Worm (Caenorhabditis elegans) whole organism, L1 larva: ENCODE measurements around the gene hxk-3.
A peak's percentile ranks its signal among the peaks of the same experiment; 100 is the strongest.

Experiments used
- C04F5.9 ChIP-seq: sonication (generic microtip); optimal IDR thresholded peaks from 2 replicates; lab custom pipeline; 2016; ENCODE audit warnings: missing genetic modification characterization, missing compliant biosample characterization
- F16B12.6 ChIP-seq: fragments of 150-350 bp; optimal IDR thresholded peaks from 2 replicates; lab custom pipeline; 2014; ENCODE audit warnings: missing biosample characterization, missing genetic modification characterization
- aha-1 ChIP-seq: fragments of 150-350 bp; optimal IDR thresholded peaks from 2 replicates; lab custom pipeline; 2014; ENCODE audit warnings: missing biosample characterization, missing genetic modification characterization
- aly-2 ChIP-seq: fragments of 150-350 bp; optimal IDR thresholded peaks from 2 replicates; lab custom pipeline; 2014; ENCODE audit warnings: missing biosample characterization, missing genetic modification characterization
- blmp-1 ChIP-seq: fragments of 150-350 bp; optimal IDR thresholded peaks from 2 replicates; lab custom pipeline; 2014; ENCODE audit warnings: missing biosample characterization, missing genetic modification characterization
- ceh-63 ChIP-seq: fragments of 200-800 bp; sonication (Bioruptor generic); optimal IDR thresholded peaks from 2 replicates; lab custom pipeline; 2018; ENCODE audit warnings: mild to moderate bottlenecking, missing genetic modification characterization, missing compliant biosample characterization
- ceh-8 ChIP-seq: fragments of 200-800 bp; sonication (Bioruptor generic); optimal IDR thresholded peaks from 2 replicates; lab custom pipeline; 2018; ENCODE audit warnings: mild to moderate bottlenecking, missing genetic modification characterization, moderate library complexity, missing compliant biosample characterization
- ceh-82 ChIP-seq, 3 experiments: fragments of 150-350 bp in 1 of 3; sonication (generic microtip) in 2 of 3; optimal IDR thresholded peaks; 2 replicates each; lab custom pipeline; 2014 to 2017; ENCODE audit warnings: missing biosample characterization in 3 of 3, missing genetic modification characterization in 3 of 3
- ceh-90 ChIP-seq: sonication (generic microtip); optimal IDR thresholded peaks from 2 replicates; lab custom pipeline; 2016; ENCODE audit warnings: missing genetic modification characterization, missing compliant biosample characterization
- ces-1 ChIP-seq: fragments of 150-350 bp; optimal IDR thresholded peaks from 2 replicates; lab custom pipeline; 2014; ENCODE audit warnings: missing biosample characterization, missing genetic modification reagents, missing genetic modification characterization
- dsc-1 ChIP-seq: sonication (generic microtip); optimal IDR thresholded peaks from 2 replicates; lab custom pipeline; 2016; ENCODE audit warnings: mild to moderate bottlenecking, missing genetic modification characterization, missing compliant biosample characterization
- efl-1 ChIP-seq, 4 experiments: fragments of 150-350 bp; optimal IDR thresholded peaks in 3 of 4; peaks in 1 of 4; 1 replicate in 1 of 4; 2 replicates in 3 of 4; lab custom pipeline; 2014; ENCODE audit warnings: missing biosample characterization in 2 of 4, missing genetic modification characterization in 2 of 4, missing genetic modification reagents in 2 of 4
- elt-3 ChIP-seq, 6 experiments: fragments of 150-350 bp in 1 of 6; sonication (generic microtip); optimal IDR thresholded peaks; 2 replicates each; lab custom pipeline; 2017 to 2018; ENCODE audit warnings: missing biosample characterization in 6 of 6, missing genetic modification characterization in 6 of 6, inconsistent platforms in 1 of 6
- fkh-4 ChIP-seq: sonication (generic microtip); optimal IDR thresholded peaks from 2 replicates; lab custom pipeline; 2016; ENCODE audit warnings: missing compliant biosample characterization, missing genetic modification characterization, borderline replicate concordance
- fos-1 ChIP-seq: fragments of 150-350 bp; optimal IDR thresholded peaks from 2 replicates; lab custom pipeline; 2014; ENCODE audit warnings: missing biosample characterization, missing genetic modification characterization
- grh-1 ChIP-seq: fragments of 200-800 bp; sonication (Bioruptor generic); IDR thresholded peaks from 2 replicates; pipeline ENCODE4 v1.3.6; 2022; ENCODE audit warnings: missing genetic modification reagents, missing genetic modification characterization, missing compliant biosample characterization
- hlh-17 ChIP-seq: fragments of 200-800 bp; sonication (Bioruptor generic); optimal IDR thresholded peaks from 2 replicates; lab custom pipeline; 2018; ENCODE audit warnings: missing genetic modification characterization, mild to moderate bottlenecking, missing compliant biosample characterization, moderate library complexity, borderline replicate concordance
- hlh-4 ChIP-seq: sonication (generic microtip); optimal IDR thresholded peaks from 2 replicates; lab custom pipeline; 2016; ENCODE audit warnings: mild to moderate bottlenecking, missing genetic modification characterization, missing compliant biosample characterization
- jun-1 ChIP-seq: fragments of 150-350 bp; optimal IDR thresholded peaks from 2 replicates; lab custom pipeline; 2014; ENCODE audit warnings: missing biosample characterization, missing genetic modification reagents, missing genetic modification characterization
- lin-14 ChIP-seq: fragments of 200-800 bp; sonication (Bioruptor generic); optimal IDR thresholded peaks from 2 replicates; lab custom pipeline; 2018; ENCODE audit warnings: mild to moderate bottlenecking, missing genetic modification characterization, moderate library complexity, missing compliant biosample characterization
- lir-3 ChIP-seq: sonication (generic microtip); optimal IDR thresholded peaks from 2 replicates; lab custom pipeline; 2016; ENCODE audit warnings: mild to moderate bottlenecking, missing genetic modification characterization, moderate library complexity, missing compliant biosample characterization; ENCODE audit not compliant: poor library complexity
- lsy-2 ChIP-seq, 2 experiments: fragments of 150-350 bp; optimal IDR thresholded peaks; 2 replicates each; lab custom pipeline; 2014; ENCODE audit warnings: missing biosample characterization in 2 of 2, missing genetic modification characterization in 2 of 2
- mep-1 ChIP-seq: fragments of 150-350 bp; optimal IDR thresholded peaks from 2 replicates; lab custom pipeline; 2014; ENCODE audit warnings: missing biosample characterization, missing genetic modification characterization
- nhr-11 ChIP-seq: fragments of 150-350 bp; optimal IDR thresholded peaks from 2 replicates; lab custom pipeline; 2014; ENCODE audit warnings: missing biosample characterization, missing genetic modification characterization
- nhr-19 ChIP-seq: fragments of 200-800 bp; sonication (Bioruptor generic); conservative IDR thresholded peaks from 2 replicates; pipeline ENCODE4 v1.3.6; 2022; ENCODE audit warnings: missing genetic modification characterization, missing compliant biosample characterization
- nhr-20 ChIP-seq: sonication (generic microtip); optimal IDR thresholded peaks from 2 replicates; lab custom pipeline; 2016; ENCODE audit warnings: mild to moderate bottlenecking, missing genetic modification characterization, missing compliant biosample characterization
- nhr-47 ChIP-seq: sonication (generic microtip); optimal IDR thresholded peaks from 2 replicates; lab custom pipeline; 2016; ENCODE audit warnings: mild to moderate bottlenecking, missing genetic modification characterization, moderate library complexity, missing compliant biosample characterization
- nhr-77 ChIP-seq: fragments of 150-350 bp; optimal IDR thresholded peaks from 2 replicates; lab custom pipeline; 2014; ENCODE audit warnings: missing biosample characterization, missing genetic modification characterization
- nhr-85 ChIP-seq: sonication (generic microtip); peaks from one replicate; lab custom pipeline; 2016; ENCODE audit warnings: missing genetic modification characterization, inconsistent platforms, missing compliant biosample characterization
- pag-3 ChIP-seq: sonication (generic microtip); optimal IDR thresholded peaks from 2 replicates; lab custom pipeline; 2017; ENCODE audit warnings: missing genetic modification characterization, mild to moderate bottlenecking, missing compliant biosample characterization, antibody characterized with exemption, borderline replicate concordance; ENCODE audit not compliant: insufficient read depth
- pqm-1 ChIP-seq: sonication (generic microtip); optimal IDR thresholded peaks from 3 replicates; lab custom pipeline; 2017; ENCODE audit warnings: missing biosample characterization, missing genetic modification characterization
- rnt-1 ChIP-seq: sonication (generic microtip); optimal IDR thresholded peaks from 2 replicates; lab custom pipeline; 2016; ENCODE audit warnings: mild to moderate bottlenecking, missing genetic modification characterization, moderate library complexity, missing compliant biosample characterization
- snpc-4 ChIP-seq: fragments of 150-350 bp; optimal IDR thresholded peaks from 2 replicates; lab custom pipeline; 2014; ENCODE audit warnings: missing biosample characterization, missing genetic modification characterization
- snu-23 ChIP-seq: sonication (generic microtip); optimal IDR thresholded peaks from 2 replicates; lab custom pipeline; 2016; ENCODE audit warnings: missing genetic modification characterization, missing compliant biosample characterization
- sox-4 ChIP-seq: sonication (generic microtip); optimal IDR thresholded peaks from 2 replicates; lab custom pipeline; 2016; ENCODE audit warnings: missing genetic modification characterization, missing compliant biosample characterization
- sptf-1 ChIP-seq: fragments of 150-350 bp; optimal IDR thresholded peaks from 2 replicates; lab custom pipeline; 2014; ENCODE audit warnings: missing biosample characterization, missing genetic modification characterization
- sup-37 ChIP-seq: fragments of 200-800 bp; sonication (Bioruptor generic); optimal IDR thresholded peaks from 2 replicates; lab custom pipeline; 2018; ENCODE audit warnings: mild to moderate bottlenecking, missing genetic modification characterization, missing compliant biosample characterization
- swsn-7 ChIP-seq: sonication (generic microtip); optimal IDR thresholded peaks from 2 replicates; lab custom pipeline; 2016; ENCODE audit warnings: missing genetic modification characterization, missing compliant biosample characterization
- tbx-2 ChIP-seq: sonication (generic microtip); optimal IDR thresholded peaks from 2 replicates; lab custom pipeline; 2016; ENCODE audit warnings: missing genetic modification characterization, missing compliant biosample characterization
- tlp-1 ChIP-seq: fragments of 150-350 bp; optimal IDR thresholded peaks from 2 replicates; lab custom pipeline; 2014; ENCODE audit warnings: missing biosample characterization, missing genetic modification characterization
- unc-62 ChIP-seq: fragments of 150-350 bp; optimal IDR thresholded peaks from 2 replicates; lab custom pipeline; 2014; ENCODE audit warnings: missing biosample characterization, missing genetic modification reagents, missing genetic modification characterization
- unc-86 ChIP-seq: sonication (generic microtip); optimal IDR thresholded peaks from 2 replicates; lab custom pipeline; 2016; ENCODE audit warnings: missing genetic modification characterization, missing compliant biosample characterization
- xbp-1 ChIP-seq: sonication (generic microtip); optimal IDR thresholded peaks from 2 replicates; lab custom pipeline; 2016; ENCODE audit warnings: missing genetic modification characterization, missing compliant biosample characterization
- zag-1 ChIP-seq: fragments of 150-350 bp; optimal IDR thresholded peaks from 2 replicates; lab custom pipeline; 2014; ENCODE audit warnings: missing biosample characterization, missing genetic modification characterization
- ztf-4 ChIP-seq: fragments of 150-350 bp; optimal IDR thresholded peaks from 2 replicates; lab custom pipeline; 2014; ENCODE audit warnings: missing biosample characterization, missing genetic modification characterization

The hxk-3 gene

DNA sequence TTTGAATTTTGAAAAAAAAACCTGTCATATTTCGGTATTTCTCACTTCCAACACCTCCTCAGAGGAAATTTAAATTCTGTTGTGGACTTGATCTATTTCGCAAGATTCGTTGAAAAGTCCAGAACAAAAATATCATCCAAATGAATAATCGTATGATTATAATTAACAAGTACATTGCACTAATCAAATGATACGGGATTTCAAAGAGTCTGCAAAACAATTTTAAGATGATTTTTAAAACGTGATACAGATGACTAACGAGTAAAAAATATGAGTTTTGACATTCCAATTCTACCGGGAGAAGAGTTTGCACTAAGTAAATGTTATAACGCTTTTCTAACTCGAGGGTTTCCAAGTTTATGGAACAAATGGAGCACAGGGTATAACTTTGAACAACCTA is 24.9 kb downstream of the hxk-3 start:
- TF ChIP-seq efl-1 (optimal IDR thresholded peaks at IDR 0.05; lab: Kevin White, UChicago): no peak
- peak in 1 of 2 experiments; percentile 87 for TF ChIP-seq efl-1 (GFP tag; optimal IDR thresholded peaks at IDR 0.05 in 1 of 2; lab: Kevin White, UChicago)
- no peak for TF ChIP-seq snu-23 (GFP tag; lab: Kevin White, UChicago)
- no peak for TF ChIP-seq ceh-63 (GFP tag; lab: Kevin White, UChicago)
- TF ChIP-seq unc-62 (GFP tag; lab: Kevin White, UChicago): no peak
- TF ChIP-seq ceh-8: peak; percentile 71

ce11 chrIV:1523418-1523817 is 26.0 kb downstream of the hxk-3 start, which contains the start of gene K03H6.1:
TSS of gene K03H6.1 (plus strand) at chrIV:1523718.
- TF ChIP-seq unc-86 (tag; lab: Kevin White, UChicago): no peak
- TF ChIP-seq hlh-4 (tag; lab: Kevin White, UChicago): no peak
- no peak for TF ChIP-seq pqm-1 (tag; lab: Kevin White, UChicago)
- TF ChIP-seq swsn-7: no peak
- TF ChIP-seq unc-62 (GFP tag; lab: Kevin White, UChicago): no peak
- TF ChIP-seq ces-1: no peak

- TF ChIP-seq ces-1: no peak
- no peak for TF ChIP-seq hlh-17 (GFP tag; lab: Kevin White, UChicago)
- no peak for TF ChIP-seq fos-1
Measured at ce11 chrIV:1536316-1536715, 38.9 kb downstream of the hxk-3 start, which contains the start of gene K03H6.5. TSS of gene K03H6.5 (minus strand) at chrIV:1536416.

DNA sequence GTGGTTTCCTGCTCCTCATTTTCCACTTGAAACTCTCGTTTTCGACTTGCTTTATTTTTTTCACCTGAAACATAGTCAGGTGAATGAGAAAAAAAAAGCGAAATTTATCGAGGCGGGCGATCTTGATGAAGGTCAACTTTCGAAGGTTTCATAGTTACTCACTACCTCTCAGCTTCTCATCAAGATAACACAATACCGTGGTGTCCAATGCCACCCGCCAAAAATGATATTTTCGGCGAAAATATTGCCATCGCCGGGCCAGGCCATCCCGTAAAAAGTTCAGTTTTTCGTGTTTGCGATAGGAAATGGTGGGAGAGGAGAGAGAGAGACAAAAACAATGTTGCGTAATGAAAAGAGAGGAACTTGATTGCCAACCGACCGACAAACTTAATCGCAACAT is 49.7 kb downstream of the hxk-3 start:
- no peak for TF ChIP-seq nhr-11 (tag; lab: Kevin White, UChicago)
- no peak for TF ChIP-seq sptf-1 (tag; lab: Kevin White, UChicago)
- no peak for TF ChIP-seq xbp-1
- TF ChIP-seq elt-3 (tag; optimal IDR thresholded peaks at IDR 0.05; lab: Kevin White, UChicago): no peak
- TF ChIP-seq jun-1: no peak
- no peak for TF ChIP-seq zag-1
- TF ChIP-seq blmp-1 (tag; lab: Kevin White, UChicago): peak; percentile 80
- TF ChIP-seq dsc-1: no peak
- peak; percentile 13 for TF ChIP-seq rnt-1 (tag; lab: Kevin White, UChicago)
- TF ChIP-seq grh-1 (GFP tag; lab: Robert Waterston, UW): no peak
- peak; percentile 73 for TF ChIP-seq nhr-85 (tag; lab: Kevin White, UChicago)
- TF ChIP-seq C04F5.9 (tag; lab: Kevin White, UChicago): no peak
- no peak for TF ChIP-seq fkh-4 (tag; lab: Kevin White, UChicago)
- no peak for TF ChIP-seq efl-1 (optimal IDR thresholded peaks at IDR 0.05; lab: Kevin White, UChicago)
- TF ChIP-seq efl-1 (GFP tag; optimal IDR thresholded peaks at IDR 0.05 in 1 of 2; lab: Kevin White, UChicago): peak in 1 of 2 experiments; percentile 85
- no peak for TF ChIP-seq F16B12.6
- TF ChIP-seq lin-14 (GFP tag; lab: Kevin White, UChicago): peak; percentile 66
- TF ChIP-seq ceh-82 (tag; optimal IDR thresholded peaks at IDR 0.05; lab: Kevin White, UChicago): no peak
- TF ChIP-seq aly-2: no peak
- no peak for TF ChIP-seq ceh-63 (GFP tag; lab: Kevin White, UChicago)
- peak in 1 of 2 experiments; percentile 6 for TF ChIP-seq lsy-2 (tag; optimal IDR thresholded peaks at IDR 0.05; lab: Kevin White, UChicago)

ce11 chrIV:1548457-1548861 is 51.0 kb downstream of the hxk-3 start, which contains the start of gene col-107:
TSS of gene col-107 (plus strand) at chrIV:1548721.
- TF ChIP-seq mep-1 (tag; lab: Kevin White, UChicago) (no peak), nhr-77 (tag; lab: Kevin White, UChicago) (no peak), ztf-4 (tag; lab: Kevin White, UChicago) (peak; percentile 6), aha-1 (no peak), ceh-8 (no peak), lir-3 (tag; lab: Kevin White, UChicago) (no peak), sptf-1 (tag; lab: Kevin White, UChicago) (no peak), elt-3 (tag; optimal IDR thresholded peaks at IDR 0.05; lab: Kevin White, UChicago) (no peak), F16B12.6 (no peak), sox-4 (tag; lab: Kevin White, UChicago) (no peak), pag-3 (tag; lab: Kevin White, UChicago) (no peak), lin-14 (GFP tag; lab: Kevin White, UChicago) (peak; percentile 35), snpc-4 (tag; lab: Kevin White, UChicago) (no peak), rnt-1 (tag; lab: Kevin White, UChicago) (peak; percentile 22), nhr-20 (tag; lab: Kevin White, UChicago) (peak; percentile 9), nhr-47 (tag; lab: Kevin White, UChicago) (no peak), ces-1 (no peak), tlp-1 (tag; lab: Kevin White, UChicago) (no peak), snu-23 (GFP tag; lab: Kevin White, UChicago) (peak; percentile 9), ceh-90 (tag; lab: Kevin White, UChicago) (no peak), sup-37 (GFP tag; lab: Kevin White, UChicago) (no peak), tbx-2 (no peak), xbp-1 (no peak), nhr-19 (GFP tag; lab: Robert Waterston, UW) (no peak)
